Fruit fly (Drosophila melanogaster) whole organism, wandering third instar larva: ENCODE measurements around the gene CG13692.

Experiments used
- Abd-B ChIP-seq: fragments of >200 bp; optimal IDR thresholded peaks from 2 replicates; lab custom pipeline; 2017; ENCODE audit warnings: missing biosample characterization, missing genetic modification characterization
- CG32264 ChIP-seq: fragments of 200-800 bp; sonication (Bioruptor generic); optimal IDR thresholded peaks from 2 replicates; lab custom pipeline; 2016; ENCODE audit warnings: missing biosample characterization, missing genetic modification characterization
- CG9705 ChIP-seq: fragments of 200-800 bp; sonication (Bioruptor generic); optimal IDR thresholded peaks from 2 replicates; lab custom pipeline; 2018; ENCODE audit warnings: missing biosample characterization, mild to moderate bottlenecking, missing genetic modification characterization
- CrebA ChIP-seq: fragments of 200-800 bp; sonication (Bioruptor generic); optimal IDR thresholded peaks from 2 replicates; lab custom pipeline; 2016; ENCODE audit warnings: missing biosample characterization, mild to moderate bottlenecking, missing genetic modification characterization, borderline replicate concordance
- Dfd ChIP-seq: fragments of >200 bp; optimal IDR thresholded peaks from 2 replicates; lab custom pipeline; 2017; ENCODE audit warnings: missing biosample characterization, missing genetic modification characterization
- Dif ChIP-seq: fragments of 200-275, 200-300 bp; sonication (Bioruptor generic); optimal IDR thresholded peaks from 2 replicates; lab custom pipeline; 2018; ENCODE audit warnings: missing biosample characterization, missing genetic modification characterization; ENCODE audit not compliant: partially characterized antibody
- GATAd ChIP-seq: sonication (Bioruptor generic); optimal IDR thresholded peaks from 2 replicates; lab custom pipeline; 2016; ENCODE audit warnings: missing biosample characterization, missing genetic modification characterization
- HLH106 ChIP-seq: fragments of 200-800 bp; optimal IDR thresholded peaks from 3 replicates; lab custom pipeline; 2019; ENCODE audit warnings: missing biosample characterization, mild to moderate bottlenecking, missing genetic modification characterization, moderate library complexity
- Hnf4 ChIP-seq: fragments of 200-800 bp; sonication (Bioruptor generic); optimal IDR thresholded peaks from 2 replicates; lab custom pipeline; 2016; ENCODE audit warnings: missing biosample characterization, mild to moderate bottlenecking, missing genetic modification characterization
- Hr78 ChIP-seq: fragments of >200 bp; optimal IDR thresholded peaks from 2 replicates; lab custom pipeline; 2017; ENCODE audit warnings: missing biosample characterization, missing genetic modification characterization
- Hr83 ChIP-seq: fragments of 200-300 bp; sonication (Bioruptor generic); optimal IDR thresholded peaks from 2 replicates; lab custom pipeline; 2016; ENCODE audit warnings: missing biosample characterization, mild to moderate bottlenecking, missing genetic modification characterization, moderate library complexity; ENCODE audit not compliant: poor library complexity, severe bottlenecking
- Jra ChIP-seq: sonication (Bioruptor generic); optimal IDR thresholded peaks from 2 replicates; lab custom pipeline; 2016; ENCODE audit warnings: missing biosample characterization, missing genetic modification characterization
- Mio ChIP-seq: sonication (Bioruptor generic); optimal IDR thresholded peaks from 2 replicates; lab custom pipeline; 2016; ENCODE audit warnings: missing biosample characterization, missing genetic modification characterization
- Myc ChIP-seq: fragments of >200 bp; optimal IDR thresholded peaks from 2 replicates; lab custom pipeline; 2017
- N ChIP-seq: fragments of >200 bp; optimal IDR thresholded peaks from 2 replicates; lab custom pipeline; 2018; ENCODE audit warnings: missing biosample characterization, missing external identifiers, missing genetic modification characterization
- OdsH ChIP-seq: fragments of 200-800 bp; sonication (Bioruptor generic); optimal IDR thresholded peaks from 2 replicates; lab custom pipeline; 2016; ENCODE audit warnings: missing biosample characterization, mild to moderate bottlenecking, missing genetic modification characterization
- Rel ChIP-seq, 2 experiments: fragments of 200-800 bp; sonication (Bioruptor generic) in 1 of 2; optimal IDR thresholded peaks; 2 replicates in 1 of 2; 3 replicates in 1 of 2; lab custom pipeline; 2016 to 2019; ENCODE audit warnings: mild to moderate bottlenecking in 2 of 2, missing biosample characterization in 2 of 2, missing genetic modification characterization in 2 of 2, moderate library complexity in 1 of 2
- Sp1 ChIP-seq: fragments of 200-800 bp; sonication (Bioruptor generic); optimal IDR thresholded peaks from 3 replicates; lab custom pipeline; 2019; ENCODE audit warnings: missing biosample characterization, mild to moderate bottlenecking, missing genetic modification characterization, moderate library complexity
- Vsx2 ChIP-seq: fragments of 200-300, 225-300 bp; sonication (Bioruptor generic); optimal IDR thresholded peaks from 2 replicates; lab custom pipeline; 2018; ENCODE audit warnings: missing biosample characterization, missing genetic modification characterization; ENCODE audit not compliant: partially characterized antibody
- br ChIP-seq: fragments of 200-800 bp; sonication (Bioruptor generic); optimal IDR thresholded peaks from 2 replicates; lab custom pipeline; 2016; ENCODE audit warnings: missing biosample characterization, missing genetic modification characterization
- brk ChIP-seq: fragments of 200-800 bp; sonication (Bioruptor generic); optimal IDR thresholded peaks from 2 replicates; lab custom pipeline; 2016; ENCODE audit warnings: missing biosample characterization, mild to moderate bottlenecking, missing genetic modification characterization
- dl ChIP-seq, 2 experiments: fragments of 175-275, 200-275 bp in 1 of 2; fragments of 200-275 bp in 1 of 2; sonication (Bioruptor generic); optimal IDR thresholded peaks; lab custom pipeline; 2018; ENCODE audit warnings: mild to moderate bottlenecking in 2 of 2, missing biosample characterization in 2 of 2, missing genetic modification characterization in 2 of 2, moderate library complexity in 2 of 2; ENCODE audit not compliant: partially characterized antibody in 2 of 2, insufficient read depth in 1 of 2
- dmrt93B ChIP-seq: fragments of 200-800 bp; sonication (Bioruptor generic); optimal IDR thresholded peaks from 2 replicates; lab custom pipeline; 2018; ENCODE audit warnings: missing biosample characterization, mild to moderate bottlenecking, missing genetic modification characterization
- dsf ChIP-seq: sonication (Bioruptor generic); optimal IDR thresholded peaks from 2 replicates; lab custom pipeline; 2016; ENCODE audit warnings: missing biosample characterization, missing genetic modification characterization, borderline replicate concordance
- ey ChIP-seq: fragments of 200-800 bp; sonication (Bioruptor generic); optimal IDR thresholded peaks from 2 replicates; lab custom pipeline; 2016; ENCODE audit warnings: missing biosample characterization, missing genetic modification characterization
- foxo ChIP-seq, 2 experiments: fragments of 200-800 bp; sonication (Bioruptor generic); optimal IDR thresholded peaks; 2 replicates in 1 of 2; 3 replicates in 1 of 2; lab custom pipeline; 2016 to 2017; ENCODE audit warnings: missing biosample characterization in 2 of 2, missing genetic modification characterization in 2 of 2
- fru ChIP-seq: fragments of 200-800 bp; sonication (Bioruptor generic); optimal IDR thresholded peaks from 3 replicates; lab custom pipeline; 2016; ENCODE audit warnings: missing biosample characterization, mild to moderate bottlenecking, missing genetic modification characterization
- h ChIP-seq: fragments of 200-800 bp; sonication (Bioruptor generic); optimal IDR thresholded peaks from 3 replicates; lab custom pipeline; 2016; ENCODE audit warnings: missing biosample characterization, mild to moderate bottlenecking, missing genetic modification characterization
- jim ChIP-seq: fragments of 175-275, 200-325 bp; sonication (Bioruptor generic); optimal IDR thresholded peaks from 2 replicates; lab custom pipeline; 2016; ENCODE audit warnings: missing biosample characterization, mild to moderate bottlenecking, missing genetic modification characterization
- lola ChIP-seq: fragments of >200 bp; optimal IDR thresholded peaks from 2 replicates; lab custom pipeline; 2017; ENCODE audit warnings: missing biosample characterization, missing genetic modification characterization
- pan ChIP-seq: fragments of >200 bp; optimal IDR thresholded peaks from 2 replicates; lab custom pipeline; 2017
- psq ChIP-seq: fragments of 200-800 bp; sonication (Bioruptor generic); optimal IDR thresholded peaks from 3 replicates; lab custom pipeline; 2017; ENCODE audit warnings: missing biosample characterization, mild to moderate bottlenecking, missing genetic modification characterization, moderate library complexity
- rgr ChIP-seq: fragments of 200-800 bp; sonication (Bioruptor generic); optimal IDR thresholded peaks from 3 replicates; lab custom pipeline; 2016; ENCODE audit warnings: missing biosample characterization, mild to moderate bottlenecking, missing genetic modification characterization
- sage ChIP-seq: fragments of 200-800 bp; sonication (Bioruptor generic); optimal IDR thresholded peaks from 2 replicates; lab custom pipeline; 2016; ENCODE audit warnings: missing biosample characterization, mild to moderate bottlenecking, missing genetic modification characterization
- sv ChIP-seq: fragments of 200-800 bp; sonication (Bioruptor generic); optimal IDR thresholded peaks from 3 replicates; lab custom pipeline; 2016; ENCODE audit warnings: missing biosample characterization, missing genetic modification characterization
- tai ChIP-seq: sonication (Bioruptor generic); optimal IDR thresholded peaks from 2 replicates; lab custom pipeline; 2016; ENCODE audit warnings: missing biosample characterization, missing genetic modification characterization
- usp ChIP-seq: fragments of >200 bp; optimal IDR thresholded peaks from 2 replicates; lab custom pipeline; 2017; ENCODE audit warnings: missing biosample characterization, missing genetic modification characterization
- woc ChIP-seq: sonication (Bioruptor generic); optimal IDR thresholded peaks from 2 replicates; lab custom pipeline; 2016; ENCODE audit warnings: missing biosample characterization, mild to moderate bottlenecking, missing genetic modification characterization

The CG13692 gene

dm6 chr2L:421119-421821, at the start of gene CG13692, which contains the start of gene CG11885:
Gene CG13692 (plus strand): TSS chr2L:421771.
Gene CG11885 (minus strand): TSS chr2L:421450.
- TF ChIP-seq CG9705 (peak; percentile 34), tai (GFP tag; lab: Kevin White, UChicago) (no peak), foxo (GFP tag; optimal IDR thresholded peaks at IDR 0.05; lab: Kevin White, UChicago) (peak in 1 of 2 experiments; percentile 33), Hr78 (GFP tag; lab: Kevin White, UChicago) (no peak), fru (GFP tag; lab: Kevin White, UChicago) (no peak), jim (GFP tag; lab: Kevin White, UChicago) (no peak), pan (lab: Kevin White, UChicago) (no peak), GATAd (no peak), Sp1 (GFP tag; lab: Kevin White, UChicago) (peak; percentile 32), Dfd (GFP tag; lab: Kevin White, UChicago) (no peak), Hnf4 (GFP tag; lab: Kevin White, UChicago) (peak; percentile 44), CG32264 (GFP tag; lab: Kevin White, UChicago) (peak; percentile 29), dsf (GFP tag; lab: Kevin White, UChicago) (peak; percentile 11), lola (GFP tag; lab: Kevin White, UChicago) (no peak), Myc (lab: Kevin White, UChicago) (peak; percentile 58), psq (no peak), Mio (GFP tag; lab: Kevin White, UChicago) (no peak), dl (GFP tag; optimal IDR thresholded peaks at IDR 0.05; lab: Kevin White, UChicago; ENCODE audit: insufficient read depth in 1 of 2, partially characterized antibody in 2 of 2) (no peak), N (GFP tag; lab: Kevin White, UChicago) (no peak), Vsx2 (GFP tag; lab: Kevin White, UChicago) (no peak), Dif (GFP tag; lab: Kevin White, UChicago) (no peak), HLH106 (tag; lab: Kevin White, UChicago) (peak; percentile 37), Hr83 (GFP tag; lab: Kevin White, UChicago) (peak; percentile 58), sage (GFP tag; lab: Kevin White, UChicago) (peak; percentile 61), Jra (GFP tag; lab: Kevin White, UChicago) (no peak), h (GFP tag; lab: Kevin White, UChicago) (peak; percentile 60), br (no peak), Rel (GFP tag; optimal IDR thresholded peaks at IDR 0.05; lab: Kevin White, UChicago) (no peak), Rel (tag; optimal IDR thresholded peaks at IDR 0.05; lab: Kevin White, UChicago) (peak; percentile 74), usp (GFP tag; lab: Kevin White, UChicago) (no peak), sv (GFP tag; lab: Kevin White, UChicago) (no peak), CrebA (GFP tag; lab: Kevin White, UChicago) (no peak), brk (GFP tag; lab: Kevin White, UChicago) (no peak), dmrt93B (GFP tag; lab: Kevin White, UChicago) (no peak), rgr (GFP tag; lab: Kevin White, UChicago) (peak; percentile 64), ey (GFP tag; lab: Kevin White, UChicago) (no peak), OdsH (no peak), woc (no peak), Abd-B (GFP tag; lab: Kevin White, UChicago) (no peak)

- TF ChIP-seq h (GFP tag; lab: Kevin White, UChicago) (peak; percentile 8), Vsx2 (GFP tag; lab: Kevin White, UChicago) (peak; percentile 68), psq (peak; percentile 12), dl (GFP tag; optimal IDR thresholded peaks at IDR 0.05; lab: Kevin White, UChicago; ENCODE audit: insufficient read depth in 1 of 2, partially characterized antibody in 2 of 2) (peak; percentile 47 to 60), Rel (GFP tag; optimal IDR thresholded peaks at IDR 0.05; lab: Kevin White, UChicago) (no peak), Rel (tag; optimal IDR thresholded peaks at IDR 0.05; lab: Kevin White, UChicago) (no peak), Dif (GFP tag; lab: Kevin White, UChicago) (peak; percentile 76)
These were observed 43.8 kb upstream of the CG13692 start, which contains the start of gene al for dm6 chr2L:377780-378222. Gene al (plus strand): TSS chr2L:378112.
